Fruit fly (Drosophila melanogaster): Measurements from ENCODE around the gene CG11693.

CG11693 gene

dm6 chr3R:8308515-8308959 is 2.0 kb downstream of the CG11693 start, which contains the start of gene tex (continued):
- no peak for TF ChIP-seq ranshi (GFP tag; IDR thresholded peaks at IDR 0.05)
- no peak for TF ChIP-seq H15 (GFP tag; IDR thresholded peaks at IDR 0.05)
- peak; percentile 46 for TF ChIP-seq CG8359 (GFP tag; optimal IDR thresholded peaks at IDR 0.05; ENCODE audit: borderline replicate concordance)
- TF ChIP-seq CG10431 (GFP tag; optimal IDR thresholded peaks at IDR 0.05): peak; percentile 31
- TF ChIP-seq fd3F (GFP tag; optimal IDR thresholded peaks at IDR 0.05): no peak
- peak; percentile 71 for TF ChIP-seq CG4707 (GFP tag; optimal IDR thresholded peaks at IDR 0.05)
- no peak for TF ChIP-seq CG6654 (GFP tag; optimal IDR thresholded peaks at IDR 0.05)
- peak; percentile 25 for TF ChIP-seq CG17829 (tag; optimal IDR thresholded peaks at IDR 0.05)
- peak; percentile 98 for TF ChIP-seq Dp (GFP tag; optimal IDR thresholded peaks at IDR 0.05)
- peak; percentile 1 for TF ChIP-seq CG13123 (GFP tag; optimal IDR thresholded peaks at IDR 0.05)
- no peak for TF ChIP-seq Jarid2 (GFP tag; optimal IDR thresholded peaks at IDR 0.05)
- peak; percentile 17 for TF ChIP-seq kah (GFP tag; optimal IDR thresholded peaks at IDR 0.05)
- peak; percentile 77 for TF ChIP-seq HLHmδ (GFP tag; optimal IDR thresholded peaks at IDR 0.05)
- TF ChIP-seq GATAe (GFP tag; conservative IDR thresholded peaks at IDR 0.05): no peak
- TF ChIP-seq CG3407 (GFP tag; optimal IDR thresholded peaks at IDR 0.05): peak; percentile 62
- no peak for TF ChIP-seq br (optimal IDR thresholded peaks at IDR 0.05)
- no peak for TF ChIP-seq Dip2 (GFP tag; IDR thresholded peaks at IDR 0.05)
- TF ChIP-seq kni (GFP tag; optimal IDR thresholded peaks at IDR 0.05): peak; percentile 68
- peak; percentile 59 for TF ChIP-seq CG8924 (tag; optimal IDR thresholded peaks at IDR 0.05)
- TF ChIP-seq CoRest (tag; optimal IDR thresholded peaks at IDR 0.05): peak; percentile 7
- peak; percentile 86 for TF ChIP-seq Dref (GFP tag; IDR thresholded peaks at IDR 0.05)
- peak; percentile 55 for TF ChIP-seq CG17359 (tag; optimal IDR thresholded peaks at IDR 0.05)
- peak; percentile 22 for TF ChIP-seq Six4 (GFP tag; optimal IDR thresholded peaks at IDR 0.05)
- peak; percentile 53 for TF ChIP-seq onecut (GFP tag; IDR thresholded peaks at IDR 0.05)
- TF ChIP-seq bbx (GFP tag; IDR thresholded peaks at IDR 0.05; ENCODE audit: partially characterized antibody): no peak
- no peak for TF ChIP-seq vnd (GFP tag; IDR thresholded peaks at IDR 0.05; ENCODE audit: partially characterized antibody)
- TF ChIP-seq CG10366 (GFP tag; IDR thresholded peaks at IDR 0.05): no peak
- TF ChIP-seq CG15601 (tag; optimal IDR thresholded peaks at IDR 0.05): peak; percentile 55
- TF ChIP-seq CG12071 (GFP tag; optimal IDR thresholded peaks at IDR 0.05): peak; percentile 32
- no peak for TF ChIP-seq Tbp (GFP tag; optimal IDR thresholded peaks at IDR 0.05)
- TF ChIP-seq CG9797 (GFP tag; optimal IDR thresholded peaks at IDR 0.05): peak; percentile 74
- TF ChIP-seq sim (GFP tag; IDR thresholded peaks at IDR 0.05): 0 out of 2 replicates have a peak, but pooled peaks have one; percentile 52
- TF ChIP-seq aop (GFP tag; IDR thresholded peaks at IDR 0.05): no peak
- no peak for TF ChIP-seq wdn (GFP tag; IDR thresholded peaks at IDR 0.05)
- peak; percentile 26 for TF ChIP-seq grn (GFP tag; optimal IDR thresholded peaks at IDR 0.05)
- peak; percentile 67 for TF ChIP-seq CG6813 (GFP tag; optimal IDR thresholded peaks at IDR 0.05)
- TF ChIP-seq CG17361 (GFP tag; IDR thresholded peaks at IDR 0.05): peak; percentile 37; the same call in 2 of the 3 replicates
- TF ChIP-seq CG3163 (GFP tag; optimal IDR thresholded peaks at IDR 0.05): no peak
- TF ChIP-seq abd-A (tag; optimal IDR thresholded peaks at IDR 0.05): no peak
- TF ChIP-seq CG7987 (GFP tag; optimal IDR thresholded peaks at IDR 0.05): peak; percentile 78
- TF ChIP-seq CG8765 (GFP tag; IDR thresholded peaks at IDR 0.05): no peak
- TF ChIP-seq Oaz (GFP tag; IDR thresholded peaks at IDR 0.05): no peak
- no peak for TF ChIP-seq Atf3 (GFP tag; optimal IDR thresholded peaks at IDR 0.05)
- peak; percentile 55 for TF ChIP-seq CG1529 (GFP tag; optimal IDR thresholded peaks at IDR 0.05)
- TF ChIP-seq Lpt (GFP tag; optimal IDR thresholded peaks at IDR 0.05): no peak
- TF ChIP-seq pzg (GFP tag; optimal IDR thresholded peaks at IDR 0.05): peak; percentile 89
- peak; percentile 12 for TF ChIP-seq Nf-YB (GFP tag; optimal IDR thresholded peaks at IDR 0.05)
- TF ChIP-seq zfh1 (GFP tag; IDR thresholded peaks at IDR 0.05): no peak
- TF ChIP-seq hbn (GFP tag; IDR thresholded peaks at IDR 0.05; ENCODE audit: partially characterized antibody): peak; percentile 28; the same call in 1 of the 2 replicates
- no peak for TF ChIP-seq B-H1 (GFP tag; IDR thresholded peaks at IDR 0.05)
- peak; percentile 67 for TF ChIP-seq CG13287 (GFP tag; IDR thresholded peaks at IDR 0.05; ENCODE audit: partially characterized antibody)

All from whole organism, embryonic.